Fruit fly (Drosophila melanogaster): Measurements from ENCODE around the gene CecC.

Gene CecC

DNA sequence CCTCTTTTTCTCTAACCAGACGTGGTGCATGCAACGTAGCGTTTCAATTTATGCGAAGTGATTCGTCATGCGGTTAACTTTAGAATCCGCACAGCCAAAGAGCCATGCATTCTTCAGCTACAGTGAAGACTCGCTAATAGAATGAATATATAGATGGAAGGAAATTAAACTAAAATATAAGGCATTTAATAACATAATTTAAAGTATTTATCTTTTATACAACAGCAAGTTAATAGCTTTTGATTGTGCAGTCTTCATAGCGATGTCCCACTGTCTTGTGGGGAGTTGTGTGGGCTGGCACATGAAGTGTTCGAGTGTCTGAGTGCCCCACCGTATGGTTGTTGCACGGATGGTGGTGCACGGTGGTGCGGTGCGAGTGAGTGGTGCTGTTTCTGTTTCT, 49.1 kb downstream of the CecC start (continued):
- 0 out of 2 replicates have a peak, but pooled peaks have one; percentile 18 for TF ChIP-seq toy (GFP tag; IDR thresholded peaks at IDR 0.05)
- no peak for TF ChIP-seq Doc3 (GFP tag; IDR thresholded peaks at IDR 0.05; ENCODE audit: partially characterized antibody)
- TF ChIP-seq ac (GFP tag; optimal IDR thresholded peaks at IDR 0.05) = no peak
- peak; percentile 8 for TF ChIP-seq lilli (GFP tag; optimal IDR thresholded peaks at IDR 0.05)
- no peak for TF ChIP-seq Meics (GFP tag; optimal IDR thresholded peaks at IDR 0.05)
- peak; percentile 47 for TF ChIP-seq gsb-n (tag; optimal IDR thresholded peaks at IDR 0.05)
- TF ChIP-seq CG4360 (GFP tag; IDR thresholded peaks at IDR 0.05) = peak; percentile 40; the same call in 1 of the 2 replicates
- TF ChIP-seq HmgD (GFP tag; optimal IDR thresholded peaks at IDR 0.05) = no peak
- peak; percentile 36 for TF ChIP-seq CG4820 (GFP tag; optimal IDR thresholded peaks at IDR 0.05)
- no peak for TF ChIP-seq run (tag; optimal IDR thresholded peaks at IDR 0.05)
- TF ChIP-seq CG12659 (GFP tag; optimal IDR thresholded peaks at IDR 0.05) = peak; percentile 14
- no peak for TF ChIP-seq Dref (GFP tag; IDR thresholded peaks at IDR 0.05)
- TF ChIP-seq hb (GFP tag; IDR thresholded peaks at IDR 0.05; ENCODE audit: partially characterized antibody) = no peak
- TF ChIP-seq eyg (GFP tag; optimal IDR thresholded peaks at IDR 0.05) = no peak
- TF ChIP-seq PHDP (tag; optimal IDR thresholded peaks at IDR 0.05) = peak; percentile 58
- TF ChIP-seq oc (tag; optimal IDR thresholded peaks at IDR 0.05) = peak; percentile 72
- TF ChIP-seq CG17186 (GFP tag; optimal IDR thresholded peaks at IDR 0.05) = no peak
- TF ChIP-seq CG4707 (GFP tag; optimal IDR thresholded peaks at IDR 0.05) = peak; percentile 28
- TF ChIP-seq danr (GFP tag; IDR thresholded peaks at IDR 0.05) = peak; percentile 53
- TF ChIP-seq Hr51 (GFP tag; optimal IDR thresholded peaks at IDR 0.05) = peak in 1 of 2 experiments; percentile 54
- no peak for TF ChIP-seq CG15479 (GFP tag; optimal IDR thresholded peaks at IDR 0.05)
- peak; percentile 48 for TF ChIP-seq CG2875 (GFP tag; optimal IDR thresholded peaks at IDR 0.05)
- no peak for TF ChIP-seq prd (optimal IDR thresholded peaks at IDR 0.05)
- TF ChIP-seq prd (GFP tag; IDR thresholded peaks at IDR 0.05) = peak; percentile 83
- peak; percentile 73 for TF ChIP-seq gt (GFP tag; IDR thresholded peaks at IDR 0.05)
- peak; percentile 72 for TF ChIP-seq row (GFP tag; IDR thresholded peaks at IDR 0.05)
- TF ChIP-seq CG12155 (GFP tag; optimal IDR thresholded peaks at IDR 0.05) = peak; percentile 30
- TF ChIP-seq sna (GFP tag; IDR thresholded peaks at IDR 0.05; ENCODE audit: partially characterized antibody) = no peak
- TF ChIP-seq C15 (GFP tag; IDR thresholded peaks at IDR 0.05) = no peak
- peak; percentile 68 for TF ChIP-seq CG18262 (tag; optimal IDR thresholded peaks at IDR 0.05)
- peak; percentile 60 for TF ChIP-seq CG31441 (GFP tag; IDR thresholded peaks at IDR 0.05)
- TF ChIP-seq lmd (GFP tag; IDR thresholded peaks at IDR 0.05) = peak; percentile 58
- TF ChIP-seq Trl (optimal IDR thresholded peaks at IDR 0.05) = no peak
- no peak for TF ChIP-seq Trl (GFP tag; optimal IDR thresholded peaks at IDR 0.05)
- TF ChIP-seq Usf (GFP tag; optimal IDR thresholded peaks at IDR 0.05) = no peak
- no peak for TF ChIP-seq Neu2 (GFP tag; optimal IDR thresholded peaks at IDR 0.05; ENCODE audit: borderline replicate concordance)
- TF ChIP-seq CG9727 (GFP tag; optimal IDR thresholded peaks at IDR 0.05) = peak; percentile 20
- TF ChIP-seq Lpt (GFP tag; optimal IDR thresholded peaks at IDR 0.05) = no peak
- TF ChIP-seq CG14014 (GFP tag; IDR thresholded peaks at IDR 0.05) = no peak
- no peak for TF ChIP-seq tna (GFP tag; IDR thresholded peaks at IDR 0.05; ENCODE audit: partially characterized antibody)
- TF ChIP-seq CG6689 (GFP tag; IDR thresholded peaks at IDR 0.05) = peak; percentile 61
- TF ChIP-seq CG11085 (GFP tag; IDR thresholded peaks at IDR 0.05) = no peak
- peak; percentile 45 for TF ChIP-seq Hsf (GFP tag; optimal IDR thresholded peaks at IDR 0.05)
- TF ChIP-seq CG7963 (GFP tag; IDR thresholded peaks at IDR 0.05; ENCODE audit: partially characterized antibody) = no peak
- TF ChIP-seq CG2202 (tag; optimal IDR thresholded peaks at IDR 0.05) = peak; percentile 50
- TF ChIP-seq Hmr (GFP tag; optimal IDR thresholded peaks at IDR 0.05) = no peak
- peak; percentile 55 for TF ChIP-seq CG2678 (tag; optimal IDR thresholded peaks at IDR 0.05)
- TF ChIP-seq zen (tag; optimal IDR thresholded peaks at IDR 0.05) = peak; percentile 33
- peak in 1 of 3 experiments; percentile 53 for TF ChIP-seq lola (GFP tag; optimal IDR thresholded peaks at IDR 0.05)
- TF ChIP-seq knrl (GFP tag; IDR thresholded peaks at IDR 0.05; ENCODE audit: partially characterized antibody) = no peak
- TF ChIP-seq CG10209 (GFP tag; optimal IDR thresholded peaks at IDR 0.05) = peak; percentile 42

All from whole organism, embryonic.